Fruit fly (Drosophila melanogaster) whole organism, embryonic: ENCODE results near the gene CG14013.

Experiments used
- Abd-B ChIP-seq: fragments of 200-800 bp; sonication (Bioruptor generic); optimal IDR thresholded peaks from 2 replicates; lab custom pipeline; 2018; ENCODE audit warnings: missing biosample characterization, mild to moderate bottlenecking, missing genetic modification characterization, moderate library complexity
- CG10147 ChIP-seq: fragments of 200-800 bp; sonication (Bioruptor generic); optimal IDR thresholded peaks from 2 replicates; lab custom pipeline; 2019; ENCODE audit warnings: missing biosample characterization, mild to moderate bottlenecking, missing genetic modification characterization, moderate library complexity
- CG10366 ChIP-seq: fragments of 200-800 bp; sonication (Bioruptor generic); IDR thresholded peaks from 2 replicates; pipeline ENCODE4 v1.3.6; 2022; ENCODE audit warnings: missing biosample characterization, missing genetic modification characterization
- CG10431 ChIP-seq: fragments of 200-800 bp; sonication (Bioruptor generic); optimal IDR thresholded peaks from 3 replicates; lab custom pipeline; 2018; ENCODE audit warnings: missing biosample characterization, mild to moderate bottlenecking, missing genetic modification characterization
- CG10979 ChIP-seq: fragments of 200-800 bp; sonication (Bioruptor generic); optimal IDR thresholded peaks from 2 replicates; lab custom pipeline; 2018; ENCODE audit warnings: missing biosample characterization, mild to moderate bottlenecking, missing genetic modification characterization, moderate library complexity
- CG11695 ChIP-seq: fragments of 200-800 bp; sonication (Bioruptor generic); IDR thresholded peaks from 3 replicates; pipeline ENCODE4 v1.3.6; 2022; ENCODE audit warnings: missing biosample characterization, missing genetic modification characterization
- CG12155 ChIP-seq: fragments of 200-800 bp; sonication (Bioruptor generic); optimal IDR thresholded peaks from 3 replicates; lab custom pipeline; 2016; ENCODE audit warnings: missing biosample characterization, missing genetic modification characterization
- CG12236 ChIP-seq: fragments of 200-800 bp; sonication (Bioruptor generic); optimal IDR thresholded peaks from 2 replicates; lab custom pipeline; 2016; ENCODE audit warnings: missing biosample characterization, missing genetic modification characterization
- CG1233 ChIP-seq: fragments of 200-800 bp; sonication (Bioruptor generic); optimal IDR thresholded peaks from 4 replicates; lab custom pipeline; 2018; ENCODE audit warnings: missing biosample characterization, mild to moderate bottlenecking, missing genetic modification characterization
- CG12769 ChIP-seq: fragments of 200-800 bp; sonication (Bioruptor generic); optimal IDR thresholded peaks from 2 replicates; lab custom pipeline; 2019; ENCODE audit warnings: missing biosample characterization, mild to moderate bottlenecking, missing genetic modification characterization, moderate library complexity
- CG13624 ChIP-seq: fragments of 200-800 bp; sonication (Bioruptor generic); optimal IDR thresholded peaks from 2 replicates; lab custom pipeline; 2016; ENCODE audit warnings: missing biosample characterization, missing genetic modification characterization
- CG14667 ChIP-seq: fragments of 200-800 bp; sonication (Bioruptor generic); IDR thresholded peaks from 2 replicates; pipeline ENCODE4 v1.3.6; 2022; ENCODE audit warnings: missing biosample characterization, missing genetic modification characterization
- CG14965 ChIP-seq: fragments of 200-800 bp; sonication (Bioruptor generic); optimal IDR thresholded peaks from 2 replicates; lab custom pipeline; 2016; ENCODE audit warnings: missing biosample characterization, missing genetic modification characterization, borderline replicate concordance
- CG1602 ChIP-seq: fragments of 200-800 bp; sonication (Bioruptor generic); optimal IDR thresholded peaks from 3 replicates; lab custom pipeline; 2016; ENCODE audit warnings: missing biosample characterization, missing genetic modification characterization
- CG16863 ChIP-seq: fragments of 200-800 bp; sonication (Bioruptor generic); optimal IDR thresholded peaks from 3 replicates; lab custom pipeline; 2016; ENCODE audit warnings: missing biosample characterization, missing genetic modification characterization
- CG17385 ChIP-seq: fragments of 200-800 bp; sonication (Bioruptor generic); optimal IDR thresholded peaks from 3 replicates; lab custom pipeline; 2018; ENCODE audit warnings: missing biosample characterization, mild to moderate bottlenecking, missing genetic modification characterization
- CG17829 ChIP-seq: fragments of 200-800 bp; optimal IDR thresholded peaks from 2 replicates; lab custom pipeline; 2019; ENCODE audit warnings: missing biosample characterization, mild to moderate bottlenecking, missing genetic modification characterization, moderate library complexity
- CG31224 ChIP-seq: fragments of 200-800 bp; sonication (Bioruptor generic); IDR thresholded peaks from 2 replicates; pipeline ENCODE4 v1.3.6; 2022; ENCODE audit warnings: missing biosample characterization, missing genetic modification characterization
- CG33557 ChIP-seq: fragments of 200-800 bp; sonication (Bioruptor generic); optimal IDR thresholded peaks from 2 replicates; lab custom pipeline; 2019; ENCODE audit warnings: missing biosample characterization, mild to moderate bottlenecking, missing genetic modification characterization, moderate library complexity
- CG4854 ChIP-seq: fragments of 200-800 bp; sonication (Bioruptor generic); optimal IDR thresholded peaks from 2 replicates; lab custom pipeline; 2016; ENCODE audit warnings: missing biosample characterization, missing genetic modification characterization, inconsistent platforms
- CG7357 ChIP-seq: fragments of 200-800 bp; sonication (Bioruptor generic); IDR thresholded peaks from 3 replicates; pipeline ENCODE4 v1.3.6; 2022; ENCODE audit warnings: missing biosample characterization, missing genetic modification characterization
- CG7372 ChIP-seq: fragments of 200-800 bp; sonication (Bioruptor generic); IDR thresholded peaks from 2 replicates; pipeline ENCODE4 v1.3.6; 2022; ENCODE audit warnings: missing biosample characterization, missing genetic modification characterization
- CG7556 ChIP-seq: fragments of 200-800 bp; sonication (Bioruptor generic); optimal IDR thresholded peaks from 2 replicates; lab custom pipeline; 2017; ENCODE audit warnings: missing biosample characterization, mild to moderate bottlenecking, missing genetic modification characterization
- CG7745 ChIP-seq: fragments of 200-800 bp; sonication (Bioruptor generic); optimal IDR thresholded peaks from 2 replicates; lab custom pipeline; 2018; ENCODE audit warnings: missing biosample characterization, mild to moderate bottlenecking, missing genetic modification characterization, moderate library complexity
- CG8281 ChIP-seq: fragments of 200-800 bp; sonication (Bioruptor generic); optimal IDR thresholded peaks from 2 replicates; lab custom pipeline; 2018; ENCODE audit warnings: missing biosample characterization, mild to moderate bottlenecking, missing genetic modification characterization, moderate library complexity
- CoRest ChIP-seq: fragments of 200-800 bp; sonication (Bioruptor generic); optimal IDR thresholded peaks from 3 replicates; lab custom pipeline; 2018; ENCODE audit warnings: missing biosample characterization, mild to moderate bottlenecking, missing genetic modification characterization, moderate library complexity
- HLHmδ ChIP-seq: fragments of 200-800 bp; sonication (Bioruptor generic); optimal IDR thresholded peaks from 2 replicates; lab custom pipeline; 2018; ENCODE audit warnings: missing biosample characterization, mild to moderate bottlenecking, missing genetic modification characterization, moderate library complexity
- Med ChIP-seq: fragments of 200-800 bp; sonication (Bioruptor generic); peaks from one replicate; lab custom pipeline; 2016; ENCODE audit warnings: missing biosample characterization, missing genetic modification characterization, mild to moderate bottlenecking, inconsistent platforms, moderate library complexity
- Sox102F ChIP-seq: fragments of 200-800 bp; sonication (Bioruptor generic); optimal IDR thresholded peaks from 2 replicates; lab custom pipeline; 2018; ENCODE audit warnings: missing biosample characterization, mild to moderate bottlenecking, missing genetic modification characterization, moderate library complexity
- Spps ChIP-seq: fragments of 200-800 bp; sonication (Bioruptor generic); optimal IDR thresholded peaks from 2 replicates; lab custom pipeline; 2018; ENCODE audit warnings: missing biosample characterization, mild to moderate bottlenecking, missing genetic modification characterization
- ara ChIP-seq: fragments of 200-800 bp; sonication (Bioruptor generic); IDR thresholded peaks from 2 replicates; pipeline ENCODE4 v1.3.6; 2022; ENCODE audit warnings: missing biosample characterization, missing genetic modification characterization
- ase ChIP-seq: fragments of 200-800 bp; sonication (Bioruptor generic); IDR thresholded peaks from 3 replicates; pipeline ENCODE4 v1.3.6; 2022; ENCODE audit warnings: missing biosample characterization, missing genetic modification characterization
- az2 ChIP-seq: fragments of 200-800 bp; sonication (Bioruptor generic); optimal IDR thresholded peaks from 3 replicates; lab custom pipeline; 2016; ENCODE audit warnings: missing biosample characterization, missing genetic modification characterization
- btn ChIP-seq: fragments of 200-800 bp; sonication (Bioruptor generic); optimal IDR thresholded peaks from 2 replicates; lab custom pipeline; 2016; ENCODE audit warnings: missing biosample characterization, missing genetic modification characterization
- dpn ChIP-seq, 2 experiments: fragments of 200-800 bp; sonication (Bioruptor generic); optimal IDR thresholded peaks; 3 replicates each; lab custom pipeline; 2016; ENCODE audit warnings: missing biosample characterization in 2 of 2, missing genetic modification characterization in 2 of 2
- en ChIP-seq: fragments of 200-800 bp; sonication (Bioruptor generic); optimal IDR thresholded peaks from 2 replicates; lab custom pipeline; 2016; ENCODE audit warnings: missing biosample characterization, missing genetic modification characterization
- eve ChIP-seq, 2 experiments: fragments of >200 bp; optimal IDR thresholded peaks; 2 replicates each; lab custom pipeline; 2017; ENCODE audit warnings: missing biosample characterization in 2 of 2, missing genetic modification characterization in 2 of 2
- exex ChIP-seq: fragments of 200-800 bp; sonication (Bioruptor generic); optimal IDR thresholded peaks from 4 replicates; lab custom pipeline; 2018; ENCODE audit warnings: missing biosample characterization, mild to moderate bottlenecking, missing genetic modification characterization, moderate library complexity
- grau ChIP-seq: fragments of 200-800 bp; optimal IDR thresholded peaks from 3 replicates; lab custom pipeline; 2019; ENCODE audit warnings: missing biosample characterization, mild to moderate bottlenecking, missing genetic modification characterization, moderate library complexity
- insv ChIP-seq, 2 experiments: fragments of 200-800 bp; sonication (Bioruptor generic); optimal IDR thresholded peaks; 3 replicates each; lab custom pipeline; 2016 to 2018; ENCODE audit warnings: missing biosample characterization in 2 of 2, missing genetic modification characterization in 2 of 2
- lmd ChIP-seq: fragments of 200-800 bp; sonication (Bioruptor generic); IDR thresholded peaks from 2 replicates; pipeline ENCODE4 v1.3.6; 2022; ENCODE audit warnings: missing biosample characterization, missing genetic modification characterization
- mirr ChIP-seq: fragments of 200-800 bp; sonication (Bioruptor generic); optimal IDR thresholded peaks from 3 replicates; lab custom pipeline; 2018; ENCODE audit warnings: missing biosample characterization, mild to moderate bottlenecking, missing genetic modification characterization
- nau ChIP-seq: fragments of 200-800 bp; sonication (Bioruptor generic); optimal IDR thresholded peaks from 3 replicates; lab custom pipeline; 2017; ENCODE audit warnings: missing biosample characterization, mild to moderate bottlenecking, missing genetic modification characterization, missing genetic modification reagents
- nerfin-2 ChIP-seq: fragments of 200-800 bp; sonication (Bioruptor generic); IDR thresholded peaks from 2 replicates; pipeline ENCODE4 v1.3.6; 2022; ENCODE audit warnings: missing biosample characterization, missing genetic modification characterization; ENCODE audit not compliant: partially characterized antibody
- run ChIP-seq: fragments of 200-800 bp; sonication (Bioruptor generic); optimal IDR thresholded peaks from 3 replicates; lab custom pipeline; 2018; ENCODE audit warnings: missing biosample characterization, mild to moderate bottlenecking, missing genetic modification characterization
- tap ChIP-seq: fragments of 200-800 bp; optimal IDR thresholded peaks from 3 replicates; lab custom pipeline; 2019; ENCODE audit warnings: missing biosample characterization, mild to moderate bottlenecking, missing genetic modification characterization, moderate library complexity
- tin ChIP-seq: fragments of 200-800 bp; sonication (Bioruptor generic); optimal IDR thresholded peaks from 3 replicates; lab custom pipeline; 2016; ENCODE audit warnings: missing biosample characterization, missing genetic modification characterization
- tna ChIP-seq: fragments of 200-800 bp; sonication (Bioruptor generic); IDR thresholded peaks from 2 replicates; pipeline ENCODE4 v1.3.6; 2022; ENCODE audit warnings: missing biosample characterization, missing genetic modification characterization; ENCODE audit not compliant: partially characterized antibody
- vnd ChIP-seq: fragments of 200-800 bp; sonication (Bioruptor generic); IDR thresholded peaks from 3 replicates; pipeline ENCODE4 v1.3.6; 2022; ENCODE audit warnings: missing biosample characterization, missing genetic modification characterization; ENCODE audit not compliant: partially characterized antibody

CG14013 gene

dm6 chr2L:5523848-5524473 lies 29.7 kb downstream of the CG14013 start, which contains the start of the genes Vps52 and Elp4 (continued):
- peak; percentile 86 for TF ChIP-seq Med (GFP tag; lab: Kevin White, UChicago)
- peak; percentile 53 for TF ChIP-seq CG4854 (GFP tag; lab: Kevin White, UChicago)
- TF ChIP-seq CG13624 (GFP tag; lab: Kevin White, UChicago), result peak; percentile 31
- TF ChIP-seq exex, result peak; percentile 52
- TF ChIP-seq Sox102F, result no peak
- peak; percentile 57 for TF ChIP-seq CG10366 (GFP tag; lab: Robert Waterston, UW)
- TF ChIP-seq vnd (GFP tag; lab: Robert Waterston, UW), result peak; percentile 78
- peak; percentile 28; the same call in 1 of the 2 replicates for TF ChIP-seq CG14667
- TF ChIP-seq CG11695 (GFP tag; lab: Robert Waterston, UW), result peak; percentile 68; the same call in 2 of the 3 replicates
- peak; percentile 80 for TF ChIP-seq CG17829
- no peak for TF ChIP-seq CG12236
- peak; percentile 40; the same call in 1 of the 3 replicates for TF ChIP-seq ase (GFP tag; lab: Robert Waterston, UW)
- peak; percentile 70 for TF ChIP-seq lmd
- TF ChIP-seq CoRest, result peak; percentile 92
- TF ChIP-seq CG14965, result no peak
- TF ChIP-seq tin (GFP tag; lab: Kevin White, UChicago), result peak; percentile 81
- TF ChIP-seq CG10431 (GFP tag; lab: Kevin White, UChicago), result peak; percentile 35
- no peak for TF ChIP-seq eve (GFP tag; optimal IDR thresholded peaks at IDR 0.05; lab: Kevin White, UChicago)
- TF ChIP-seq CG10979, result peak; percentile 65
- peak; percentile 75 for TF ChIP-seq CG1233
- TF ChIP-seq CG8281 (tag; lab: Kevin White, UChicago), result no peak
- no peak for TF ChIP-seq tap (tag; lab: Kevin White, UChicago)
- peak; percentile 77 for TF ChIP-seq CG12155
- TF ChIP-seq CG7372 (GFP tag; lab: Robert Waterston, UW), result peak; percentile 73
- peak; percentile 64 for TF ChIP-seq tna (GFP tag; lab: Robert Waterston, UW)
- peak; percentile 67 for TF ChIP-seq nerfin-2
- no peak for TF ChIP-seq HLHmδ
- TF ChIP-seq CG16863 (GFP tag; lab: Kevin White, UChicago), result peak; percentile 43
- no peak for TF ChIP-seq ara
- TF ChIP-seq en, result no peak
- peak; percentile 82 for TF ChIP-seq grau (tag; lab: Kevin White, UChicago)
- no peak for TF ChIP-seq mirr (GFP tag; lab: Kevin White, UChicago)
- TF ChIP-seq CG1602 (GFP tag; lab: Kevin White, UChicago), result peak; percentile 78
- peak; percentile 66 for TF ChIP-seq CG17385
- TF ChIP-seq CG12769 (tag; lab: Kevin White, UChicago), result no peak
- TF ChIP-seq CG7357 (GFP tag; lab: Robert Waterston, UW), result 0 out of 3 replicates have a peak, but pooled peaks have one; percentile 32
- TF ChIP-seq CG31224 (GFP tag; lab: Robert Waterston, UW), result peak; percentile 56; the same call in 1 of the 2 replicates
- no peak for TF ChIP-seq nau
- TF ChIP-seq insv (GFP tag; optimal IDR thresholded peaks at IDR 0.05; lab: Kevin White, UChicago), result peak in 1 of 2 experiments; percentile 51
- peak; percentile 81 for TF ChIP-seq CG7556 (GFP tag; lab: Kevin White, UChicago)
- no peak for TF ChIP-seq run (tag; lab: Kevin White, UChicago)
- peak; percentile 67 for TF ChIP-seq CG33557 (GFP tag; lab: Kevin White, UChicago)
- TF ChIP-seq az2 (GFP tag; lab: Kevin White, UChicago), result peak; percentile 77
- no peak for TF ChIP-seq CG7745 (tag; lab: Kevin White, UChicago)
- peak; percentile 80 for TF ChIP-seq Abd-B (GFP tag; lab: Kevin White, UChicago)
- peak; percentile 83 for TF ChIP-seq CG10147
- peak; percentile 65 to 74 for TF ChIP-seq dpn (GFP tag; optimal IDR thresholded peaks at IDR 0.05; lab: Kevin White, UChicago)
- peak; percentile 50 for TF ChIP-seq Spps (tag; lab: Kevin White, UChicago)
- no peak for TF ChIP-seq btn
